Fruit fly (Drosophila melanogaster) whole organism, embryonic: Measurements from ENCODE around the gene CG31467.

Source experiments
- CG14710 ChIP-seq: fragments of 200-800 bp; sonication (Bioruptor generic); optimal IDR thresholded peaks from 3 replicates; lab custom pipeline; 2019; ENCODE audit warnings: missing biosample characterization, mild to moderate bottlenecking, missing genetic modification characterization, moderate library complexity
- CG15269 ChIP-seq: fragments of 200-800 bp; sonication (Bioruptor generic); optimal IDR thresholded peaks from 2 replicates; lab custom pipeline; 2018; ENCODE audit warnings: missing biosample characterization, mild to moderate bottlenecking, missing genetic modification characterization, moderate library complexity
- CG16779 ChIP-seq: fragments of 200-800 bp; sonication (Bioruptor generic); IDR thresholded peaks from 2 replicates; pipeline ENCODE4 v1.3.6; 2022; ENCODE audit warnings: missing biosample characterization, missing genetic modification characterization
- chn ChIP-seq: fragments of 200-800 bp; sonication (Bioruptor generic); optimal IDR thresholded peaks from 2 replicates; lab custom pipeline; 2016; ENCODE audit warnings: missing biosample characterization, missing genetic modification characterization
- lmd ChIP-seq: fragments of 200-800 bp; sonication (Bioruptor generic); IDR thresholded peaks from 2 replicates; pipeline ENCODE4 v1.3.6; 2022; ENCODE audit warnings: missing biosample characterization, missing genetic modification characterization

- TF ChIP-seq CG16779 (GFP tag; lab: Robert Waterston, UW) (no peak), chn (no peak), CG14710 (tag; lab: Kevin White, UChicago) (no peak), CG15269 (tag; lab: Kevin White, UChicago) (no peak), lmd (GFP tag; lab: Robert Waterston, UW) (peak; percentile 25; the same call in 1 of the 2 replicates)
Measured at dm6 chr3R:10747650-10748049, 41.0 kb upstream of the CG31467 start.
